Fruit fly (Drosophila melanogaster): Measurements from ENCODE around the gene Archease.
A peak's percentile ranks its signal among the peaks of the same experiment; 100 is the strongest.

Gene Archease

dm6 chr3R:21616061-21616851, 46.5 kb downstream of the Archease start (continued):
- TF ChIP-seq HLHmδ (GFP tag; optimal IDR thresholded peaks at IDR 0.05), result peak; percentile 22
- TF ChIP-seq CG8290 (GFP tag; optimal IDR thresholded peaks at IDR 0.05), result no peak
- peak in 1 of 2 experiments; percentile 7 for TF ChIP-seq CG8290 (tag; optimal IDR thresholded peaks at IDR 0.05)
- no peak for TF ChIP-seq CG14014 (GFP tag; IDR thresholded peaks at IDR 0.05)
- TF ChIP-seq Bteb2 (GFP tag; optimal IDR thresholded peaks at IDR 0.05), result no peak
- no peak for TF ChIP-seq Gsc (GFP tag; IDR thresholded peaks at IDR 0.05)
- no peak for TF ChIP-seq sim (GFP tag; IDR thresholded peaks at IDR 0.05)
- no peak for TF ChIP-seq CG17186 (GFP tag; optimal IDR thresholded peaks at IDR 0.05)
- TF ChIP-seq CHES-1-like (GFP tag; optimal IDR thresholded peaks at IDR 0.05), result no peak
- TF ChIP-seq maf-S (GFP tag; optimal IDR thresholded peaks at IDR 0.05), result no peak
- TF ChIP-seq caup (GFP tag; optimal IDR thresholded peaks at IDR 0.05; ENCODE audit: severe bottlenecking), result peak; percentile 34
- TF ChIP-seq exex (tag; optimal IDR thresholded peaks at IDR 0.05), result peak; percentile 53
- TF ChIP-seq chm (GFP tag; IDR thresholded peaks at IDR 0.05), result no peak
- TF ChIP-seq sens (GFP tag), result peak; percentile 62
- no peak for TF ChIP-seq CG7745 (tag; optimal IDR thresholded peaks at IDR 0.05)
- peak; percentile 57 for TF ChIP-seq ac (GFP tag; optimal IDR thresholded peaks at IDR 0.05)
- TF ChIP-seq cwo (GFP tag; optimal IDR thresholded peaks at IDR 0.05), result peak; percentile 38
- TF ChIP-seq grau (tag; optimal IDR thresholded peaks at IDR 0.05), result peak; percentile 23
- TF ChIP-seq kni (GFP tag; optimal IDR thresholded peaks at IDR 0.05), result peak; percentile 61
- no peak for TF ChIP-seq CG2199 (GFP tag; IDR thresholded peaks at IDR 0.05)
- peak; percentile 89 for TF ChIP-seq Deaf1 (tag; optimal IDR thresholded peaks at IDR 0.05)
- TF ChIP-seq twi (tag; optimal IDR thresholded peaks at IDR 0.05), result peak; percentile 92
- TF ChIP-seq CG11093 (GFP tag; IDR thresholded peaks at IDR 0.05), result no peak
- no peak for TF ChIP-seq fd102C (GFP tag; optimal IDR thresholded peaks at IDR 0.05)
- TF ChIP-seq stwl (tag; optimal IDR thresholded peaks at IDR 0.05), result no peak
- TF ChIP-seq Med (GFP tag), result peak; percentile 69
- TF ChIP-seq CG7786 (GFP tag; optimal IDR thresholded peaks at IDR 0.05), result no peak
- TF ChIP-seq Nf-YC (tag; optimal IDR thresholded peaks at IDR 0.05), result peak; percentile 62
- peak; percentile 4 for TF ChIP-seq CG15514 (GFP tag; optimal IDR thresholded peaks at IDR 0.05)
- no peak for TF ChIP-seq CG10959 (GFP tag; IDR thresholded peaks at IDR 0.05)
- TF ChIP-seq zen (tag; optimal IDR thresholded peaks at IDR 0.05), result peak; percentile 54
- peak; percentile 81 for TF ChIP-seq sd (tag; optimal IDR thresholded peaks at IDR 0.05)
- peak; percentile 43 for TF ChIP-seq B-H2 (GFP tag; optimal IDR thresholded peaks at IDR 0.05)
- peak; percentile 81 for TF ChIP-seq CG1832 (GFP tag; optimal IDR thresholded peaks at IDR 0.05)
- TF ChIP-seq Hr78 (GFP tag; optimal IDR thresholded peaks at IDR 0.05), result peak in 1 of 2 experiments; percentile 90
- no peak for TF ChIP-seq CG1233 (GFP tag; optimal IDR thresholded peaks at IDR 0.05)

- TF ChIP-seq sob (GFP tag; IDR thresholded peaks at IDR 0.05), result no peak
- TF ChIP-seq Rfx (GFP tag; IDR thresholded peaks at IDR 0.05), result no peak
- no peak for TF ChIP-seq pros (GFP tag; optimal IDR thresholded peaks at IDR 0.05)
- no peak for TF ChIP-seq MESR4 (GFP tag; optimal IDR thresholded peaks at IDR 0.05)
- peak; percentile 3 for TF ChIP-seq CG9817 (tag; optimal IDR thresholded peaks at IDR 0.05)
- TF ChIP-seq Sry-δ (GFP tag; optimal IDR thresholded peaks at IDR 0.05), result peak; percentile 13
- no peak for TF ChIP-seq CG15073 (GFP tag; optimal IDR thresholded peaks at IDR 0.05)
- TF ChIP-seq tx (GFP tag; optimal IDR thresholded peaks at IDR 0.05), result peak; percentile 24
- TF ChIP-seq D19B (GFP tag; optimal IDR thresholded peaks at IDR 0.05), result peak; percentile 57
- TF ChIP-seq Sox100B (GFP tag; optimal IDR thresholded peaks at IDR 0.05), result peak; percentile 24
- TF ChIP-seq CG7839 (tag; optimal IDR thresholded peaks at IDR 0.05), result peak; percentile 69
- TF ChIP-seq CG4707 (GFP tag; optimal IDR thresholded peaks at IDR 0.05), result no peak
- TF ChIP-seq hkb (optimal IDR thresholded peaks at IDR 0.05), result no peak
- TF ChIP-seq hkb (GFP tag; IDR thresholded peaks at IDR 0.05), result no peak
- TF ChIP-seq ems (GFP tag; optimal IDR thresholded peaks at IDR 0.05), result peak; percentile 42
These were observed 47.8 kb downstream of the Archease start for dm6 chr3R:21614858-21615427.
